Worm (Caenorhabditis elegans) whole organism, L3 larva: ENCODE data around the gene flp-18.

Experiments
- ZK546.5 ChIP-seq: sonication (generic microtip); optimal IDR thresholded peaks from 2 replicates; lab custom pipeline; 2017; ENCODE audit warnings: missing biosample characterization, missing genetic modification characterization
- aly-2 ChIP-seq: fragments of 150-350 bp; optimal IDR thresholded peaks from 2 replicates; lab custom pipeline; 2014; ENCODE audit warnings: missing biosample characterization, missing genetic modification characterization
- ama-1 ChIP-seq: fragments of 150-350 bp; optimal IDR thresholded peaks from 2 replicates; lab custom pipeline; 2018
- ceh-28 ChIP-seq: fragments of 150-350 bp; optimal IDR thresholded peaks from 2 replicates; lab custom pipeline; 2014; ENCODE audit warnings: missing biosample characterization, missing genetic modification reagents, missing genetic modification characterization
- ceh-82 ChIP-seq: fragments of 150-350 bp; optimal IDR thresholded peaks from 2 replicates; lab custom pipeline; 2014; ENCODE audit warnings: missing biosample characterization, missing genetic modification characterization
- ceh-9 ChIP-seq: sonication (generic microtip); optimal IDR thresholded peaks from 2 replicates; lab custom pipeline; 2018; ENCODE audit warnings: missing biosample characterization, missing genetic modification characterization
- daf-12 ChIP-seq: fragments of 150-350 bp; optimal IDR thresholded peaks from 2 replicates; lab custom pipeline; 2014; ENCODE audit warnings: missing biosample characterization, missing genetic modification reagents, missing genetic modification characterization
- egl-27 ChIP-seq: sonication (generic microtip); optimal IDR thresholded peaks from 4 replicates; lab custom pipeline; 2017; ENCODE audit warnings: missing biosample characterization, missing genetic modification reagents, missing genetic modification characterization
- egl-5 ChIP-seq: fragments of 150-350 bp; optimal IDR thresholded peaks from 2 replicates; lab custom pipeline; 2017; ENCODE audit warnings: missing biosample characterization, missing genetic modification reagents, missing genetic modification characterization, inconsistent platforms
- elt-1 ChIP-seq: fragments of 150-350 bp; optimal IDR thresholded peaks from 2 replicates; lab custom pipeline; 2014; ENCODE audit warnings: missing biosample characterization, missing genetic modification characterization
- elt-2 ChIP-seq: sonication (generic microtip); optimal IDR thresholded peaks from 2 replicates; lab custom pipeline; 2016; ENCODE audit warnings: missing genetic modification reagents, mild to moderate bottlenecking, missing genetic modification characterization, missing compliant biosample characterization
- elt-3 ChIP-seq, 3 experiments: fragments of 150-350 bp in 1 of 3; sonication (generic microtip) in 2 of 3; optimal IDR thresholded peaks; 2 replicates in 2 of 3; 4 replicates in 1 of 3; lab custom pipeline; 2014 to 2017; ENCODE audit warnings: missing biosample characterization in 3 of 3, missing genetic modification characterization in 3 of 3
- eor-1 ChIP-seq, 2 experiments: fragments of 150-350 bp; optimal IDR thresholded peaks; 2 replicates each; lab custom pipeline; 2014 to 2018; ENCODE audit warnings: missing biosample characterization in 2 of 2, missing genetic modification characterization in 2 of 2
- fkh-10 ChIP-seq: sonication (generic microtip); optimal IDR thresholded peaks from 2 replicates; lab custom pipeline; 2017; ENCODE audit warnings: missing biosample characterization, missing genetic modification reagents, missing genetic modification characterization
- hmg-11 ChIP-seq: sonication (generic microtip); optimal IDR thresholded peaks from 2 replicates; lab custom pipeline; 2016; ENCODE audit warnings: missing genetic modification characterization, missing compliant biosample characterization
- jun-1 ChIP-seq: fragments of 150-350 bp; optimal IDR thresholded peaks from 2 replicates; lab custom pipeline; 2014; ENCODE audit warnings: missing biosample characterization, missing genetic modification reagents, missing genetic modification characterization
- lin-15B ChIP-seq: fragments of 150-350 bp; optimal IDR thresholded peaks from 2 replicates; lab custom pipeline; 2014; ENCODE audit warnings: missing biosample characterization, missing genetic modification characterization
- lin-39 ChIP-seq: fragments of 150-350 bp; optimal IDR thresholded peaks from 2 replicates; lab custom pipeline; 2018; ENCODE audit warnings: missing biosample characterization, missing genetic modification reagents, missing genetic modification characterization
- mdl-1 ChIP-seq: fragments of 150-350 bp; optimal IDR thresholded peaks from 2 replicates; lab custom pipeline; 2014; ENCODE audit warnings: missing biosample characterization, missing genetic modification characterization
- nfya-1 ChIP-seq: sonication (generic microtip); optimal IDR thresholded peaks from 2 replicates; lab custom pipeline; 2017; ENCODE audit warnings: missing genetic modification characterization, mild to moderate bottlenecking, missing compliant biosample characterization, antibody characterized with exemption, moderate library complexity; ENCODE audit not compliant: insufficient read depth
- nhr-11 ChIP-seq: fragments of 150-350 bp; optimal IDR thresholded peaks from 2 replicates; lab custom pipeline; 2014; ENCODE audit warnings: missing biosample characterization, missing genetic modification characterization
- nhr-12 ChIP-seq: fragments of 150-350 bp; optimal IDR thresholded peaks from 2 replicates; lab custom pipeline; 2014; ENCODE audit warnings: missing biosample characterization, missing genetic modification characterization
- nhr-25 ChIP-seq: sonication (generic microtip); optimal IDR thresholded peaks from 2 replicates; lab custom pipeline; 2017; ENCODE audit warnings: missing biosample characterization, missing genetic modification characterization
- nhr-28 ChIP-seq: fragments of 150-350 bp; optimal IDR thresholded peaks from 2 replicates; lab custom pipeline; 2014; ENCODE audit warnings: missing biosample characterization, missing genetic modification characterization
- nhr-43 ChIP-seq: sonication (generic microtip); optimal IDR thresholded peaks from 2 replicates; lab custom pipeline; 2016; ENCODE audit warnings: mild to moderate bottlenecking, missing genetic modification characterization, missing compliant biosample characterization; ENCODE audit not compliant: poor library complexity, severe bottlenecking
- nhr-67 ChIP-seq: fragments of 150-350 bp; optimal IDR thresholded peaks from 2 replicates; lab custom pipeline; 2014; ENCODE audit warnings: missing biosample characterization, missing genetic modification characterization
- nhr-76 ChIP-seq: fragments of 150-350 bp; sonication (generic microtip); optimal IDR thresholded peaks from 5 replicates; lab custom pipeline; 2014; ENCODE audit warnings: missing biosample characterization, missing genetic modification characterization
- nhr-77 ChIP-seq: fragments of 150-350 bp; optimal IDR thresholded peaks from 2 replicates; lab custom pipeline; 2014; ENCODE audit warnings: missing biosample characterization, missing genetic modification characterization
- pha-4 ChIP-seq: fragments of 150-350 bp; optimal IDR thresholded peaks from 2 replicates; lab custom pipeline; 2014; ENCODE audit warnings: missing biosample characterization, missing genetic modification reagents, missing genetic modification characterization
- pqm-1 ChIP-seq: fragments of 150-350 bp; optimal IDR thresholded peaks from 2 replicates; lab custom pipeline; 2017; ENCODE audit warnings: missing biosample characterization, missing genetic modification characterization, inconsistent platforms
- skn-1 ChIP-seq: fragments of 150-350 bp; optimal IDR thresholded peaks from 2 replicates; lab custom pipeline; 2014; ENCODE audit warnings: missing biosample characterization, missing genetic modification characterization
- snpc-4 ChIP-seq: fragments of 150-350 bp; optimal IDR thresholded peaks from 2 replicates; lab custom pipeline; 2014; ENCODE audit warnings: missing biosample characterization, missing genetic modification characterization
- tbx-2 ChIP-seq: sonication (generic microtip); optimal IDR thresholded peaks from 2 replicates; lab custom pipeline; 2016; ENCODE audit warnings: mild to moderate bottlenecking, missing genetic modification characterization, missing compliant biosample characterization
- unc-62 ChIP-seq: fragments of 150-350 bp; sonication (generic microtip); optimal IDR thresholded peaks from 4 replicates; lab custom pipeline; 2014; ENCODE audit warnings: missing biosample characterization, missing genetic modification reagents, missing genetic modification characterization
- zag-1 ChIP-seq: fragments of 150-350 bp; optimal IDR thresholded peaks from 2 replicates; lab custom pipeline; 2014; ENCODE audit warnings: missing biosample characterization, missing genetic modification characterization
- ztf-11 ChIP-seq: fragments of 150-350 bp; optimal IDR thresholded peaks from 2 replicates; lab custom pipeline; 2014; ENCODE audit warnings: missing biosample characterization, missing genetic modification characterization
- ztf-4 ChIP-seq: fragments of 150-350 bp; optimal IDR thresholded peaks from 2 replicates; lab custom pipeline; 2014; ENCODE audit warnings: missing biosample characterization, missing genetic modification characterization

Gene flp-18

DNA sequence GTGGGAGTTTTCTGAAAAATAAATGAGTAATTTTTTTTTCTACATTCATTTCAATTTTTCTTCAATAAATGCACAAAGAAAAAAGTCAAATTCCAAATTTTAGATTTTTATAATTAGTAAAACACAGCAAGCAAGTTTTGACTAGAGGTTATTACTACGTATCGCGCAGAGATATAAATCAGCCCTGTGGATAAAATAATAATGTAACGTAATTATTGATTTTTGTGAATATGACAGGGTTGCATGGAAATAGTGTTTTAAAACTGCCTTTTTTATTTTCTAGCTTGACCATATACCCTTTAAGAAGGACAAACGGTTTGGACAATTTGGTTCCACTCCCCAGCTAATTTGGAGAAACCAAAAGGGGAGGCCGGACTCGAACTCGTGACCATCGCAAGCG is 22.0 kb downstream of the flp-18 start:
- TF ChIP-seq ztf-4 (no peak), nhr-11 (tag; lab: Kevin White, UChicago) (no peak), tbx-2 (tag; lab: Kevin White, UChicago) (no peak), egl-5 (tag; lab: Kevin White, UChicago) (no peak), ama-1 (no peak), zag-1 (no peak), ceh-28 (tag; lab: Kevin White, UChicago) (peak; percentile 84), pqm-1 (tag; lab: Kevin White, UChicago) (no peak), nhr-77 (tag; lab: Kevin White, UChicago) (no peak), nfya-1 (tag; lab: Kevin White, UChicago) (no peak), unc-62 (GFP tag; lab: Kevin White, UChicago) (no peak), elt-1 (tag; lab: Kevin White, UChicago) (no peak), nhr-67 (tag; lab: Kevin White, UChicago) (no peak), nhr-43 (tag; lab: Kevin White, UChicago) (peak; percentile 49), nhr-28 (tag; lab: Kevin White, UChicago) (no peak), lin-39 (tag; lab: Kevin White, UChicago) (no peak), hmg-11 (tag; lab: Kevin White, UChicago) (no peak), nhr-12 (tag; lab: Kevin White, UChicago) (no peak)

DNA sequence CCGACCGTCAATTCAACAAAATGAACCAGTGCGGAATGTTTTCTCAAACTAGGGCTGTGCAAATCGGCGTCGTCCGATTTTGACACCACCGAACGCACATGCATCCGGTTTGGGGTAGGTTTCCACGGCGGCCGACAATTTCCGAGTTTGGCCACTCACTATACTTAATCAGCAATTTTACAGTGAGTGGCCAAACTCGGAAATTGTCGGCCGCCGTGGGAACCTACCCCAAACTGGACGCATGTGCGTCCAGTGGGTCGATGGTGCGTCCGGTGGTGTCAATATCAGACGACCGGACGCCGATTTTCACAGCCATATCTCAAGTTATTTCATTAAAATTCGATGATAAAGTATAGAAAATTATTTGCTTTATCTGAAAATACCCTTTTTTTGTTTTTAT is 28.2 kb downstream of the flp-18 start:
- no peak for TF ChIP-seq ztf-4
- no peak for TF ChIP-seq nhr-25 (tag; lab: Kevin White, UChicago)
- no peak for TF ChIP-seq ztf-11 (tag; lab: Kevin White, UChicago)
- TF ChIP-seq fkh-10 (GFP tag; lab: Kevin White, UChicago) = no peak
- no peak for TF ChIP-seq nhr-76 (tag; lab: Kevin White, UChicago)
- TF ChIP-seq jun-1 (tag; lab: Kevin White, UChicago) = no peak
- no peak for TF ChIP-seq nhr-11 (tag; lab: Kevin White, UChicago)
- TF ChIP-seq nhr-67 (tag; lab: Kevin White, UChicago) = no peak
- no peak for TF ChIP-seq ceh-82 (tag; lab: Kevin White, UChicago)
- TF ChIP-seq elt-3 (tag; optimal IDR thresholded peaks at IDR 0.05; lab: Kevin White, UChicago) = no peak
- no peak for TF ChIP-seq nfya-1 (tag; lab: Kevin White, UChicago)
- TF ChIP-seq skn-1 = no peak
- no peak for TF ChIP-seq aly-2 (tag; lab: Kevin White, UChicago)
- TF ChIP-seq daf-12 (tag; lab: Kevin White, UChicago) = no peak
- no peak for TF ChIP-seq snpc-4
- no peak for TF ChIP-seq pha-4 (tag; lab: Kevin White, UChicago)
- TF ChIP-seq unc-62 (GFP tag; lab: Kevin White, UChicago) = no peak

DNA sequence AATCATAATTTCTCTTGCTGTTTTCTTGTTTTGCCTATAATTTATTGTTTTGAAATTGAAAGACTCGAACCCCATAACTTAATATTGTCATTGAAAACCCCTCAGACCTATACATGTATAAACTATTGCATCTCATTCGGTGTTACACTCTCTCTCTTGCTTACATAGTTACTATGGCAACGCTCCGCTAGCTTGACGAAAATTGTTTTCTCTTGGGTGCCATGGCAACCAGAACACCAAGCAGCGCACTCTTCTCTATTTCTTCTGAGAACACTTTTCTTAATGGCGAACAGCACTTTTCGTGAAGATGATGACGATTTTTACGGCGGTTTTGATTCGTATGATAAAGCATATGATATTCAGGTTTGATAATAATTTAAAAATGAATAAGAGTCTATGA is 34.4 kb downstream of the flp-18 start, which contains the start of gene osm-5:
osm-5 (plus strand) TSS at position 268 of the 400 bp plus-strand sequence.
- no peak for TF ChIP-seq nhr-77 (tag; lab: Kevin White, UChicago)
- no peak for TF ChIP-seq fkh-10 (GFP tag; lab: Kevin White, UChicago)
- TF ChIP-seq hmg-11 (tag; lab: Kevin White, UChicago) = no peak
- no peak for TF ChIP-seq ztf-4
- no peak for TF ChIP-seq daf-12 (tag; lab: Kevin White, UChicago)
- TF ChIP-seq egl-27 = no peak
- TF ChIP-seq elt-2 (tag; lab: Kevin White, UChicago) = no peak
- TF ChIP-seq snpc-4 = no peak
- TF ChIP-seq jun-1 (tag; lab: Kevin White, UChicago) = no peak
- no peak for TF ChIP-seq aly-2 (tag; lab: Kevin White, UChicago)
- no peak for TF ChIP-seq ZK546.5 (tag; lab: Kevin White, UChicago)
- no peak for TF ChIP-seq mdl-1 (tag; lab: Kevin White, UChicago)
- TF ChIP-seq ceh-9 (tag; lab: Kevin White, UChicago) = no peak
- no peak for TF ChIP-seq lin-15B
- TF ChIP-seq zag-1 = no peak
- no peak for TF ChIP-seq ceh-82 (tag; lab: Kevin White, UChicago)
- no peak for TF ChIP-seq pqm-1 (tag; lab: Kevin White, UChicago)
- TF ChIP-seq unc-62 (GFP tag; lab: Kevin White, UChicago) = no peak
- TF ChIP-seq ceh-28 (tag; lab: Kevin White, UChicago) = no peak

DNA sequence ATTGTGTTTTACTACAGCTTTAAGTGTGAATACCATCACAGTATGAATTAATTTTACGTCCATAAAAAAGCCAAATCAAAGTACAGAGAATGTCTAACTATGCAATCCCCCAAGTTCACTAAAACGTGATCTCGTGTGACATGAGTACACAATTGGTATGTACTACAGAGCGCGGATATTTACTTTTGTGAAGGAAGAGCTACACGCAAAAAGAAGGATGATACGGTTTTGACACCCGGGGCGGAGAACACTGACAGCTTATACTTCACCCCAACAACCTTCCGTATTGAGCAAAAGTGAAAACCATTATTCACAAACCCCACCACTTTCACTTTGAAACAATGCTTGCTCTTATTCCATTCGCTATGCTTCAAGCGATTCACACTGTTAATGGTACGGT is 36.6 kb downstream of the flp-18 start, which contains the start of gene nspg-5:
nspg-5 (plus strand) TSS at position 301 of the 400 bp plus-strand sequence.
- no peak for TF ChIP-seq eor-1 (tag; optimal IDR thresholded peaks at IDR 0.05; lab: Kevin White, UChicago)
- peak; percentile 28 for TF ChIP-seq pha-4 (tag; lab: Kevin White, UChicago)
